Worm (Caenorhabditis elegans) whole organism, mixed stage, embryonic: Measurements from ENCODE around the gene srw-107.

Source experiments
- blmp-1 ChIP-seq: fragments of 150-350 bp; optimal IDR thresholded peaks from 2 replicates; lab custom pipeline; 2014; ENCODE audit warnings: missing biosample characterization, missing genetic modification characterization
- ceh-43 ChIP-seq: fragments of 200-800 bp; sonication (Bioruptor generic); optimal IDR thresholded peaks from 2 replicates; lab custom pipeline; 2018; ENCODE audit warnings: mild to moderate bottlenecking, missing genetic modification characterization, moderate library complexity, missing compliant biosample characterization
- drap-1 ChIP-seq: fragments of 200-800 bp; sonication (Bioruptor generic); optimal IDR thresholded peaks from 3 replicates; lab custom pipeline; 2018; ENCODE audit warnings: mild to moderate bottlenecking, missing genetic modification characterization, missing compliant biosample characterization
- elt-3 ChIP-seq: fragments of 150-350 bp; optimal IDR thresholded peaks from 2 replicates; lab custom pipeline; 2014; ENCODE audit warnings: missing biosample characterization, missing genetic modification characterization
- ham-2 ChIP-seq: fragments of 200-800 bp; sonication (Bioruptor generic); optimal IDR thresholded peaks from 2 replicates; lab custom pipeline; 2018; ENCODE audit warnings: mild to moderate bottlenecking, missing genetic modification characterization, missing compliant biosample characterization
- mep-1 ChIP-seq: fragments of 150-350 bp; optimal IDR thresholded peaks from 2 replicates; lab custom pipeline; 2017; ENCODE audit warnings: missing biosample characterization, missing genetic modification reagents, missing genetic modification characterization, inconsistent platforms
- mls-2 ChIP-seq: sonication (generic microtip); optimal IDR thresholded peaks from 2 replicates; lab custom pipeline; 2016; ENCODE audit warnings: mild to moderate bottlenecking, missing genetic modification characterization, moderate library complexity, missing compliant biosample characterization
- nhr-12 ChIP-seq: fragments of 150-350 bp; optimal IDR thresholded peaks from 2 replicates; lab custom pipeline; 2014; ENCODE audit warnings: missing biosample characterization, missing genetic modification characterization
- snpc-4 ChIP-seq: fragments of 150-350 bp; optimal IDR thresholded peaks from 2 replicates; lab custom pipeline; 2014; ENCODE audit warnings: missing biosample characterization, missing genetic modification characterization
- unc-39 ChIP-seq: fragments of 150-350 bp; optimal IDR thresholded peaks from 2 replicates; lab custom pipeline; 2014; ENCODE audit warnings: missing biosample characterization, missing genetic modification characterization
- unc-62 ChIP-seq: fragments of 150-350 bp; optimal IDR thresholded peaks from 2 replicates; lab custom pipeline; 2014; ENCODE audit warnings: missing biosample characterization, missing genetic modification reagents, missing genetic modification characterization

DNA sequence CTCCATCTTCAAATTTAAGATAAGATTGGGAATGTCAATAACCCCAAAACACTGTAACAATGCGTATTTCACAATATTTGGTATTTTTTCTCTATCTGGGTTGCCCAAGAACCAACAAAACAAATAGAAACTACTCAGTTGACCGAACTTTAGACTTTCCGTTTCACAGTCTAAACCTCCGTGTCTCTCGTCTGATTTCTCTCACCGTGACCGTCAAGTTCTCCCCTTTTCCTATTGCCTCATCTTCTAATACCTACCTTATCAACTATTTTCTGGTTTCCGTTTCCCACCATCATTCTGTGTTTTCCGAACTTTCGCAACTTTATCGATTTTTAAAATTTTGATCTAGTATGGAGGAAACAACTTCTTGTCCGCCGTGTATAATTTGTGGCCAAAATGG, 27.1 kb downstream of the srw-107 start, which contains the start of gene nhr-131:
- TF ChIP-seq ham-2 (GFP tag; lab: Kevin White, UChicago) (no peak), mep-1 (tag; lab: Kevin White, UChicago) (no peak), mls-2 (tag; lab: Kevin White, UChicago) (no peak), nhr-12 (tag; lab: Kevin White, UChicago) (no peak), unc-62 (no peak), snpc-4 (tag; lab: Kevin White, UChicago) (no peak), drap-1 (no peak), ceh-43 (GFP tag; lab: Kevin White, UChicago) (no peak), elt-3 (tag; lab: Kevin White, UChicago) (no peak), unc-39 (tag; lab: Kevin White, UChicago) (no peak), blmp-1 (tag; lab: Kevin White, UChicago) (no peak)
